Worm (Caenorhabditis elegans) whole organism, young adult: ENCODE results near the gene coa-7.

ENCODE experiments used
- F37B4.10 ChIP-seq: fragments of 200-800 bp; sonication (Bioruptor generic); IDR thresholded peaks from 2 replicates; pipeline ENCODE4 v1.3.6; 2022; ENCODE audit warnings: missing genetic modification characterization, missing compliant biosample characterization
- F39B2.1 ChIP-seq: fragments of 200-800 bp; sonication (Bioruptor generic); IDR thresholded peaks from 2 replicates; pipeline ENCODE4 v1.3.6; 2022; ENCODE audit warnings: missing genetic modification reagents, missing genetic modification characterization, missing compliant biosample characterization
- attf-3 ChIP-seq: fragments of 200-800 bp; sonication (Bioruptor generic); conservative IDR thresholded peaks from 2 replicates; pipeline ENCODE4 v1.3.6; 2022; ENCODE audit warnings: missing genetic modification reagents, missing genetic modification characterization, missing compliant biosample characterization
- bed-2 ChIP-seq: fragments of 200-800 bp; sonication (Bioruptor generic); IDR thresholded peaks from 2 replicates; pipeline ENCODE4 v1.3.6; 2022; ENCODE audit warnings: missing genetic modification reagents, missing genetic modification characterization, missing compliant biosample characterization
- chd-7 ChIP-seq: sonication (generic microtip); optimal IDR thresholded peaks from 2 replicates; lab custom pipeline; 2016; ENCODE audit warnings: mild to moderate bottlenecking, missing genetic modification characterization, moderate library complexity, missing compliant biosample characterization

DNA sequence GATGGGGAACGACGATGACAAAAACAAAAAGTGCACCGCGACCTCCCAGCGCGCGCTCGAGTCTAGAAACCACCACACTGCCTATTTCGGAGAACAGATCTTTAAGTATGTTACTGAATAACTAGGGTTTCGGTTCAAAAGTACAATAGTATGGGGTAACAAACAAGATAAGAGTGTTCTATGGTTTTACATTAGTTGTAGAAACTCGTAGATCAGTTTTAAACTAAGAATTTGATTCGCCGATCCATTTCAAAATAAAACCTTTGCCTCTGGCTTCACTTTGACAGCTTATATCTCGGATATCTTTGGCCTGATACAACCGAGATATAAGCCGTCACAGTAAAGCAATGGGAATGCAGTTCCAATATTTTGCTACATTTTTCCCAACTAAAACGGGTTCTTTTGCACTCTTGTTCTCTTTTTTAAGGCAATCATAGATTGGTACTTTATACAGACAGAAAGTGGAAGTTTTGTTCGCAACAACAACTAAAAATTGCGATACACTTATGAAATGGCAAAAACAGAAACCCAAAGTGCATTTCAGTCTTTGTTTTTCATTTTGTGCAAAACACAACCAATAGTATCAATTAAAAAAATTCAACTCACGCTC, 34.5 kb downstream of the coa-7 start:
- TF ChIP-seq F37B4.10 (GFP tag; lab: Robert Waterston, UW) (no peak), chd-7 (no peak), bed-2 (no peak), attf-3 (GFP tag; lab: Robert Waterston, UW) (no peak), F39B2.1 (GFP tag; lab: Robert Waterston, UW) (no peak)
